Worm (Caenorhabditis elegans) whole organism, L4 larva: ENCODE data around the gene dyf-17.

Experiments
- F10B5.3 ChIP-seq: sonication (generic microtip); optimal IDR thresholded peaks from 2 replicates; lab custom pipeline; 2016; ENCODE audit warnings: mild to moderate bottlenecking, missing genetic modification characterization, missing compliant biosample characterization
- R02D3.7 ChIP-seq: fragments of 150-350 bp; sonication (generic microtip); optimal IDR thresholded peaks from 3 replicates; lab custom pipeline; 2014; ENCODE audit warnings: missing biosample characterization, missing genetic modification characterization
- T20F7.1 ChIP-seq: fragments of 200-800 bp; sonication (Bioruptor generic); optimal IDR thresholded peaks from 2 replicates; lab custom pipeline; 2018; ENCODE audit warnings: mild to moderate bottlenecking, missing genetic modification characterization, missing compliant biosample characterization
- Y48G9A.11 ChIP-seq: fragments of 200-800 bp; sonication (Bioruptor generic); IDR thresholded peaks from 2 replicates; pipeline ENCODE4 v1.3.6; 2022; ENCODE audit warnings: missing genetic modification reagents, missing genetic modification characterization, missing compliant biosample characterization
- aha-1 ChIP-seq: fragments of 150-350 bp; peaks from one replicate; lab custom pipeline; 2014; ENCODE audit warnings: missing biosample characterization, missing genetic modification characterization
- aly-2 ChIP-seq: sonication (generic microtip); optimal IDR thresholded peaks from 2 replicates; lab custom pipeline; 2018; ENCODE audit warnings: missing biosample characterization, missing genetic modification characterization
- ceh-28 ChIP-seq: fragments of 150-350 bp; optimal IDR thresholded peaks from 2 replicates; lab custom pipeline; 2014; ENCODE audit warnings: missing biosample characterization, missing genetic modification reagents, missing genetic modification characterization
- daf-19 ChIP-seq: fragments of 200-800 bp; sonication (Bioruptor generic); conservative IDR thresholded peaks from 2 replicates; pipeline ENCODE4 v1.3.6; 2022; ENCODE audit warnings: missing genetic modification characterization, missing compliant biosample characterization
- dpl-1 ChIP-seq: fragments of 150-350 bp; optimal IDR thresholded peaks from 2 replicates; lab custom pipeline; 2014; ENCODE audit warnings: missing biosample characterization, missing genetic modification reagents, missing genetic modification characterization
- hmg-1.1 ChIP-seq: fragments of 200-800 bp; sonication (Bioruptor generic); IDR thresholded peaks from 2 replicates; pipeline ENCODE4 v1.3.6; 2022; ENCODE audit warnings: missing genetic modification reagents, missing genetic modification characterization, missing compliant biosample characterization
- jun-1 ChIP-seq: fragments of 150-350 bp; optimal IDR thresholded peaks from 2 replicates; lab custom pipeline; 2014; ENCODE audit warnings: missing biosample characterization, missing genetic modification reagents, missing genetic modification characterization
- lin-15B ChIP-seq: fragments of 150-350 bp; sonication (generic microtip); optimal IDR thresholded peaks from 3 replicates; lab custom pipeline; 2014; ENCODE audit warnings: missing biosample characterization, missing genetic modification characterization
- lin-38 ChIP-seq: fragments of 200-800 bp; sonication (Bioruptor generic); IDR thresholded peaks from 2 replicates; pipeline ENCODE4 v1.3.6; 2022; ENCODE audit warnings: missing genetic modification reagents, missing genetic modification characterization, missing compliant biosample characterization
- lsy-2 ChIP-seq, 2 experiments: fragments of 150-350 bp in 1 of 2; sonication (generic microtip) in 1 of 2; optimal IDR thresholded peaks; 2 replicates each; lab custom pipeline; 2014 to 2017; ENCODE audit warnings: missing biosample characterization in 2 of 2, missing genetic modification characterization in 2 of 2
- mdl-1 ChIP-seq, 2 experiments: fragments of 150-350 bp in 1 of 2; sonication (generic microtip) in 1 of 2; optimal IDR thresholded peaks; 2 replicates each; lab custom pipeline; 2014 to 2017; ENCODE audit warnings: missing biosample characterization in 2 of 2, missing genetic modification characterization in 2 of 2
- mep-1 ChIP-seq: fragments of 150-350 bp; sonication (generic microtip); optimal IDR thresholded peaks from 3 replicates; lab custom pipeline; 2014; ENCODE audit warnings: missing biosample characterization, missing genetic modification characterization
- mes-2 ChIP-seq: sonication (generic microtip); optimal IDR thresholded peaks from 2 replicates; lab custom pipeline; 2016; ENCODE audit warnings: missing genotype, mild to moderate bottlenecking, missing genetic modification characterization, missing compliant biosample characterization; ENCODE audit not compliant: poor library complexity, severe bottlenecking
- mxl-2 ChIP-seq: fragments of 200-800 bp; sonication (Bioruptor generic); conservative IDR thresholded peaks from 2 replicates; pipeline ENCODE4 v1.3.6; 2022; ENCODE audit warnings: missing genetic modification reagents, missing genetic modification characterization, missing compliant biosample characterization
- mxl-3 ChIP-seq: fragments of 200-800 bp; sonication (Bioruptor generic); optimal IDR thresholded peaks from 2 replicates; lab custom pipeline; 2018; ENCODE audit warnings: mild to moderate bottlenecking, missing genetic modification characterization, missing compliant biosample characterization
- nhr-102 ChIP-seq: sonication (generic microtip); optimal IDR thresholded peaks from 2 replicates; lab custom pipeline; 2016; ENCODE audit warnings: mild to moderate bottlenecking, missing genetic modification characterization, moderate library complexity, missing compliant biosample characterization
- nhr-25 ChIP-seq: sonication (generic microtip); optimal IDR thresholded peaks from 2 replicates; lab custom pipeline; 2017; ENCODE audit warnings: missing genetic modification characterization, mild to moderate bottlenecking, missing compliant biosample characterization, antibody characterized with exemption, moderate library complexity, borderline replicate concordance; ENCODE audit not compliant: insufficient read depth
- nhr-28 ChIP-seq: fragments of 150-350 bp; optimal IDR thresholded peaks from 2 replicates; lab custom pipeline; 2014; ENCODE audit warnings: missing biosample characterization, missing genetic modification characterization
- nhr-42 ChIP-seq: fragments of 200-800 bp; sonication (Bioruptor generic); IDR thresholded peaks from 2 replicates; pipeline ENCODE4 v1.3.6; 2022; ENCODE audit warnings: missing genetic modification characterization, missing compliant biosample characterization
- nhr-6 ChIP-seq: fragments of 150-350 bp; optimal IDR thresholded peaks from 2 replicates; lab custom pipeline; 2014; ENCODE audit warnings: missing biosample characterization, missing genetic modification characterization
- nhr-76 ChIP-seq: fragments of 150-350 bp; optimal IDR thresholded peaks from 2 replicates; lab custom pipeline; 2014; ENCODE audit warnings: missing biosample characterization, missing genetic modification characterization
- sdz-12 ChIP-seq: fragments of 200-800 bp; sonication (Bioruptor generic); optimal IDR thresholded peaks from 2 replicates; lab custom pipeline; 2018; ENCODE audit warnings: mild to moderate bottlenecking, missing genetic modification characterization, missing compliant biosample characterization
- set-16 ChIP-seq: fragments of 200-800 bp; sonication (Bioruptor generic); IDR thresholded peaks from 2 replicates; pipeline ENCODE4 v1.3.6; 2022; ENCODE audit warnings: missing genetic modification reagents, missing genetic modification characterization, missing compliant biosample characterization
- spr-1 ChIP-seq: sonication (generic microtip); optimal IDR thresholded peaks from 2 replicates; lab custom pipeline; 2016; ENCODE audit warnings: mild to moderate bottlenecking, missing genetic modification characterization, missing compliant biosample characterization
- zfp-2 ChIP-seq: sonication (generic microtip); optimal IDR thresholded peaks from 2 replicates; lab custom pipeline; 2016; ENCODE audit warnings: mild to moderate bottlenecking, missing genetic modification characterization, missing compliant biosample characterization
- zfp-3 ChIP-seq: fragments of 200-800 bp; sonication (Bioruptor generic); conservative IDR thresholded peaks from 2 replicates; pipeline ENCODE4 v1.3.6; 2022; ENCODE audit warnings: missing genetic modification reagents, missing genetic modification characterization, missing compliant biosample characterization

dyf-17 gene

ce11 chrV:19100663-19101062 lies 26.7 kb upstream of the dyf-17 start:
- peak; percentile 32 for TF ChIP-seq ceh-28

- peak; percentile 93 for TF ChIP-seq ceh-28
These were observed 25.6 kb upstream of the dyf-17 start, which contains the start of gene zhp-4 for ce11 chrV:19101589-19102201. Gene zhp-4, minus strand, starts transcription at chrV:19101786.

ce11 chrV:19107065-19107464 lies 20.3 kb upstream of the dyf-17 start:
- TF ChIP-seq lin-38 (no peak), ceh-28 (peak; percentile 86)

ce11 chrV:19112590-19112989 lies 14.7 kb upstream of the dyf-17 start:
- peak; percentile 73 for TF ChIP-seq ceh-28
- TF ChIP-seq, all 104 proteins: peak for 1; not testable (repeated sequence) for 103

- peak; percentile 84 for TF ChIP-seq ceh-28
- no peak for TF ChIP-seq nhr-42 (GFP tag; lab: Robert Waterston, UW)
- TF ChIP-seq mxl-3 (GFP tag; lab: Kevin White, UChicago): no peak
- no peak for TF ChIP-seq nhr-6 (tag; lab: Kevin White, UChicago)
- TF ChIP-seq R02D3.7 (tag; lab: Kevin White, UChicago): no peak
- no peak for TF ChIP-seq mdl-1 (tag; optimal IDR thresholded peaks at IDR 0.05; lab: Kevin White, UChicago)
- no peak for TF ChIP-seq nhr-76
- no peak for TF ChIP-seq mxl-2
- TF ChIP-seq, all 104 proteins: peak for 1
These were observed 10.4 kb upstream of the dyf-17 start for ce11 chrV:19116872-19117372.

- TF ChIP-seq nhr-102 (tag; lab: Kevin White, UChicago) (no peak), set-16 (GFP tag; lab: Robert Waterston, UW) (no peak), spr-1 (tag; lab: Kevin White, UChicago) (no peak), nhr-25 (tag; lab: Kevin White, UChicago) (no peak), aly-2 (tag; lab: Kevin White, UChicago) (no peak), hmg-1.1 (GFP tag; lab: Robert Waterston, UW) (no peak), jun-1 (tag; lab: Kevin White, UChicago) (no peak)
These were observed 9.0 kb upstream of the dyf-17 start, which contains the start of gene pro-3 for ce11 chrV:19118312-19118711. Gene pro-3, minus strand, starts transcription at chrV:19118412.

ce11 chrV:19119260-19119659 lies 8.1 kb upstream of the dyf-17 start, which contains the start of gene Y39B6A.13:
Gene Y39B6A.13, minus strand, starts transcription at chrV:19119425.
- TF ChIP-seq ceh-28 (no peak), zfp-2 (tag; lab: Kevin White, UChicago) (no peak), daf-19 (GFP tag; lab: Robert Waterston, UW) (no peak), mes-2 (tag; lab: Kevin White, UChicago) (peak; percentile 62), R02D3.7 (tag; lab: Kevin White, UChicago) (peak; percentile 78), dpl-1 (peak; percentile 82), lsy-2 (tag; optimal IDR thresholded peaks at IDR 0.05; lab: Kevin White, UChicago) (peak in 1 of 2 experiments; percentile 52), mep-1 (tag; lab: Kevin White, UChicago) (peak; percentile 43), lin-15B (tag; lab: Kevin White, UChicago) (no peak), F10B5.3 (tag; lab: Kevin White, UChicago) (no peak), jun-1 (tag; lab: Kevin White, UChicago) (no peak), Y48G9A.11 (GFP tag; lab: Robert Waterston, UW) (peak; percentile 99), sdz-12 (GFP tag; lab: Kevin White, UChicago) (no peak), T20F7.1 (GFP tag; lab: Kevin White, UChicago) (peak; percentile 97), aha-1 (tag; lab: Kevin White, UChicago) (peak; percentile 12), nhr-28 (tag; lab: Kevin White, UChicago) (peak; percentile 30), lin-38 (peak; percentile 23; the same call in 1 of the 2 replicates), zfp-3 (GFP tag; lab: Robert Waterston, UW) (no peak)
- TF ChIP-seq, all 104 proteins: peak for 10
